Worm (Caenorhabditis elegans) whole organism, midembryonic: ENCODE results near the gene R05G6.4.
A peak's percentile ranks its signal among the peaks of the same experiment; 100 is the strongest.

Experiments used
- flt-1 ChIP-seq: fragments of 200-800 bp; sonication (Bioruptor generic); IDR thresholded peaks from 2 replicates; pipeline ENCODE4 v1.3.6; 2022; ENCODE audit warnings: missing genetic modification characterization, missing compliant biosample characterization
- klf-2 ChIP-seq: fragments of 200-800 bp; sonication (Bioruptor generic); conservative IDR thresholded peaks from 2 replicates; pipeline ENCODE4 v1.3.6; 2022; ENCODE audit warnings: missing genetic modification reagents, missing genetic modification characterization, missing compliant biosample characterization
- ztf-23 ChIP-seq: fragments of 200-800 bp; sonication (Bioruptor generic); IDR thresholded peaks from 2 replicates; pipeline ENCODE4 v1.3.6; 2022; ENCODE audit warnings: missing genetic modification reagents, missing genetic modification characterization, missing compliant biosample characterization

ce11 chrIV:7507841-7508509 lies 5.1 kb upstream of the R05G6.4 start, which contains the start of the genes vdac-1 and R05G6.5:
- TF ChIP-seq ztf-23 (GFP tag; lab: Robert Waterston, UW) = no peak
- no peak for TF ChIP-seq klf-2 (GFP tag; lab: Robert Waterston, UW)
- TF ChIP-seq flt-1 (GFP tag; lab: Robert Waterston, UW) = 0 out of 2 replicates have a peak, but pooled peaks have one; percentile 54
